Worm (Caenorhabditis elegans): Measurements from ENCODE around the gene T10B5.3.

T10B5.3 gene

DNA sequence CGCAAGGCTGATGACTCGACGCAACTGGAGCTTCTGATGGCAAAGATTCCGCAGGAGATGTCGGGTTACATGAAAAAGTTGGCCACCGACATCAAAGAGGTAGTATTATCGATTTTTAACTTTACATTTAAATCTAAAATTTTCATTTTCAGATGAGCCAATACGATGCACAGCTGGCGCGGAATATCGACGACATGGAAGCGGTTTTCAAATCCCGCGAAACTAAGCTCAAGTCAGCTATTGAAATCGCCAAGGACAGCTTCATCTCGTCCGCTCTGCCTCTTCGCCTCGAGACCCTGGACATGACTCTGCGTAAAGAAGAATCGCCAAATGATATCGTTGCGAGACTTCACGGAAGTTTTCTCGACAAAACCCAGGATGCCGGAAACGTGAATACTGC lies at the start of gene T10B5.3:
T10B5.3 (minus strand) TSS at position 101 of the 400 bp plus-strand sequence.
- TF ChIP-seq mec-3 (tag; optimal IDR thresholded peaks at IDR 0.05; ENCODE audit: borderline replicate concordance), result no peak
- no peak for TF ChIP-seq pqm-1 (tag; optimal IDR thresholded peaks at IDR 0.05)
- no peak for TF ChIP-seq ceh-48 (tag; optimal IDR thresholded peaks at IDR 0.05)
- TF ChIP-seq ceh-45 (GFP tag; IDR thresholded peaks at IDR 0.05), result no peak
- no peak for TF ChIP-seq tbx-7 (tag; optimal IDR thresholded peaks at IDR 0.05)
- TF ChIP-seq zip-5 (tag; optimal IDR thresholded peaks at IDR 0.05), result no peak
- TF ChIP-seq Y22D7AL.16 (tag; optimal IDR thresholded peaks at IDR 0.05), result no peak
- no peak for TF ChIP-seq elt-4 (tag; optimal IDR thresholded peaks at IDR 0.05)
- no peak for TF ChIP-seq hlh-6 (tag; optimal IDR thresholded peaks at IDR 0.05)
- no peak for TF ChIP-seq ama-1 (optimal IDR thresholded peaks at IDR 0.05)
- no peak for TF ChIP-seq hlh-8 (tag; optimal IDR thresholded peaks at IDR 0.05)
- TF ChIP-seq unc-86 (tag; optimal IDR thresholded peaks at IDR 0.05), result no peak
- no peak for TF ChIP-seq C38D4.7 (GFP tag; optimal IDR thresholded peaks at IDR 0.05)
- no peak for TF ChIP-seq nhr-232 (tag; optimal IDR thresholded peaks at IDR 0.05)
- no peak for TF ChIP-seq F13H6.1 (tag; optimal IDR thresholded peaks at IDR 0.05)
- no peak for TF ChIP-seq unc-55 (GFP tag; optimal IDR thresholded peaks at IDR 0.05)
- no peak for TF ChIP-seq npax-4 (tag; optimal IDR thresholded peaks at IDR 0.05)
- no peak for TF ChIP-seq odd-2 (tag; optimal IDR thresholded peaks at IDR 0.05)
- TF ChIP-seq sox-2 (GFP tag; IDR thresholded peaks at IDR 0.05), result no peak
- TF ChIP-seq hlh-30 (tag; optimal IDR thresholded peaks at IDR 0.05; ENCODE audit: insufficient read depth), result no peak

DNA sequence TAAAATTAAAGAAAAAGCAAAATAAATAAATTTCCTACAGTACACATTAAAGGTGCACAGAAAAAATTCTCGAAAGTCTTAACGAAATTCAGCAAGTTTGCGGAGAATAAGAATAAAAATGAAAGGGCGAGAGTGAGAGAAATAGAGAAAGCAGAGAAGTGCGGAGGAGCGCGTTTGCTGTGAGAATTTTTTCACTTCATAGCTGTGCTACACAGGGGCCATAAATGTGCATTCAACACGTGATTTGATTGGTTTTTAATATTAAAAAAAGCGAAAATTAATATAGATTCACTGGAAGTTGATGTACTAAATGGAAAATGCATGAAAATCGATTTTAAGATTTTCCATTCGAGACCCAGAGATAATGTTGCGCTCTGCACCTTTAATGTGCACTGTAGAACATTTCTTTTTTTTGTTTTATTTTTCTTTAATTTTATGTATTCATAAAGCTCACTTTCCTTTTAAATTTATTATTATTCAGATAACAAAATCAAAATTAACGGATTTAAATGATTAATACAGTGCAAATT lies 48.5 kb upstream of the T10B5.3 start, which contains the start of gene Y32G9A.2:
Y32G9A.2 (plus strand) TSS at position 480 of the 530 bp plus-strand sequence.
- TF ChIP-seq ceh-24 (tag; optimal IDR thresholded peaks at IDR 0.05) (no peak), ceh-2 (tag; optimal IDR thresholded peaks at IDR 0.05) (no peak), zip-5 (tag; optimal IDR thresholded peaks at IDR 0.05) (no peak), ztf-16 (tag; optimal IDR thresholded peaks at IDR 0.05) (no peak), hlh-8 (tag; optimal IDR thresholded peaks at IDR 0.05) (no peak), ahr-1 (tag; optimal IDR thresholded peaks at IDR 0.05) (no peak), che-1 (tag; optimal IDR thresholded peaks at IDR 0.05) (no peak), Y22D7AL.16 (tag; optimal IDR thresholded peaks at IDR 0.05) (no peak), elt-2 (tag; optimal IDR thresholded peaks at IDR 0.05) (no peak), dmd-4 (tag; optimal IDR thresholded peaks at IDR 0.05; ENCODE audit: borderline replicate concordance) (no peak)

DNA sequence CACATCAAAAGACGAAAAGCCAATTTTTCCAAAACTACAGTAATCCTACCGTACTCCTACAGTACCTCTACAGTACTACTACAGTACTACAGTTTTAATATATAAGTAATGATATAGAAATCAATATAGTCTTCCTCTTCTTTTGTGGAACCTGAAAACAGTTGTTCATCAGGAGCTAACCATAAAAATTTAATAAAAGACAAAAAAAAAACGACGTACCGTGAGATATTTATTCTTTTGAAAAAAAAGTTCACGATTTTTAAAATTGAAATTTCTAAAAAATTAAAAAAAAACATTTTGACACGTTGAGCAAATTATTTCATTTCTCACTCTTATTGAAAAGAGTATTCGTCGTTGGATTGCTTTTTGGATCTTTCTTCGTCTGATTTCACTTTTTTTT lies 41.5 kb upstream of the T10B5.3 start, which contains the start of gene Y32G9A.3:
Y32G9A.3 (plus strand) TSS at position 301 of the 400 bp plus-strand sequence.
- no peak for TF ChIP-seq unc-55 (GFP tag; optimal IDR thresholded peaks at IDR 0.05)
- no peak for TF ChIP-seq hlh-13 (GFP tag; optimal IDR thresholded peaks at IDR 0.05)
- TF ChIP-seq ceh-14 (tag; optimal IDR thresholded peaks at IDR 0.05), result no peak
- TF ChIP-seq nfya-1 (tag; optimal IDR thresholded peaks at IDR 0.05), result no peak
- no peak for TF ChIP-seq Y22D7AL.16 (tag; optimal IDR thresholded peaks at IDR 0.05)
- TF ChIP-seq zip-5 (tag; optimal IDR thresholded peaks at IDR 0.05), result no peak
- no peak for TF ChIP-seq ztf-16 (tag; optimal IDR thresholded peaks at IDR 0.05)
- TF ChIP-seq unc-3 (GFP tag; conservative IDR thresholded peaks at IDR 0.05), result no peak
- TF ChIP-seq unc-3 (tag; optimal IDR thresholded peaks at IDR 0.05), result no peak
- no peak for TF ChIP-seq ceh-45 (GFP tag; IDR thresholded peaks at IDR 0.05)
- TF ChIP-seq hlh-30 (tag; optimal IDR thresholded peaks at IDR 0.05; ENCODE audit: insufficient read depth), result no peak
- TF ChIP-seq ceh-2 (tag; optimal IDR thresholded peaks at IDR 0.05), result no peak
- TF ChIP-seq madf-2 (tag; optimal IDR thresholded peaks at IDR 0.05), result no peak
- TF ChIP-seq nhr-232 (tag; optimal IDR thresholded peaks at IDR 0.05), result no peak
- no peak for TF ChIP-seq dve-1 (tag; optimal IDR thresholded peaks at IDR 0.05)
- no peak for TF ChIP-seq rnt-1 (tag; optimal IDR thresholded peaks at IDR 0.05)
- TF ChIP-seq unc-42 (tag; optimal IDR thresholded peaks at IDR 0.05), result no peak
- TF ChIP-seq fkh-6 (tag; optimal IDR thresholded peaks at IDR 0.05), result no peak
- TF ChIP-seq che-1 (tag; optimal IDR thresholded peaks at IDR 0.05), result no peak
- TF ChIP-seq sdc-2 (tag; optimal IDR thresholded peaks at IDR 0.05), result no peak

Measured in whole organism, late embryonic.